Worm (Caenorhabditis elegans) whole organism, L1 larva: ENCODE measurements around the gene eef-1A.1.

Source experiments
- C04F5.9 ChIP-seq: sonication (generic microtip); optimal IDR thresholded peaks from 2 replicates; lab custom pipeline; 2016; ENCODE audit warnings: missing genetic modification characterization, missing compliant biosample characterization
- C16A3.4 ChIP-seq: fragments of 150-350 bp; optimal IDR thresholded peaks from 2 replicates; lab custom pipeline; 2014; ENCODE audit warnings: missing biosample characterization, missing genetic modification characterization
- C34B4.2 ChIP-seq: sonication (generic microtip); optimal IDR thresholded peaks from 2 replicates; lab custom pipeline; 2017; ENCODE audit warnings: mild to moderate bottlenecking, missing genetic modification characterization, missing compliant biosample characterization
- F16B12.6 ChIP-seq: fragments of 150-350 bp; optimal IDR thresholded peaks from 2 replicates; lab custom pipeline; 2014; ENCODE audit warnings: missing biosample characterization, missing genetic modification characterization
- Y116A8C.19 ChIP-seq: sonication (generic microtip); optimal IDR thresholded peaks from 2 replicates; lab custom pipeline; 2016; ENCODE audit warnings: missing compliant biosample characterization, missing genetic modification characterization, borderline replicate concordance
- alr-1 ChIP-seq: fragments of 200-800 bp; sonication (Bioruptor generic); optimal IDR thresholded peaks from 2 replicates; lab custom pipeline; 2018; ENCODE audit warnings: borderline replicate concordance, mild to moderate bottlenecking, missing genetic modification characterization, missing compliant biosample characterization
- ama-1 ChIP-seq: fragments of 150-350 bp; optimal IDR thresholded peaks from 2 replicates; lab custom pipeline; 2014
- ceh-8 ChIP-seq: fragments of 200-800 bp; sonication (Bioruptor generic); optimal IDR thresholded peaks from 2 replicates; lab custom pipeline; 2018; ENCODE audit warnings: mild to moderate bottlenecking, missing genetic modification characterization, moderate library complexity, missing compliant biosample characterization
- ceh-90 ChIP-seq: sonication (generic microtip); optimal IDR thresholded peaks from 2 replicates; lab custom pipeline; 2016; ENCODE audit warnings: missing genetic modification characterization, missing compliant biosample characterization
- dpl-1 ChIP-seq, 3 experiments: fragments of 150-350 bp in 2 of 3; sonication (generic microtip) in 1 of 3; optimal IDR thresholded peaks; 2 replicates each; lab custom pipeline; 2014 to 2017; ENCODE audit warnings: missing biosample characterization in 3 of 3, missing genetic modification characterization in 3 of 3, missing genetic modification reagents in 3 of 3
- efl-1 ChIP-seq, 4 experiments: fragments of 150-350 bp; optimal IDR thresholded peaks in 3 of 4; peaks in 1 of 4; 1 replicate in 1 of 4; 2 replicates in 3 of 4; lab custom pipeline; 2014; ENCODE audit warnings: missing biosample characterization in 2 of 4, missing genetic modification characterization in 2 of 4, missing genetic modification reagents in 2 of 4
- egl-27 ChIP-seq, 2 experiments: fragments of 150-350 bp in 1 of 2; sonication (generic microtip); optimal IDR thresholded peaks; 3 replicates each; lab custom pipeline; 2017 to 2018; ENCODE audit warnings: missing biosample characterization in 2 of 2, missing genetic modification characterization in 2 of 2, missing genetic modification reagents in 2 of 2
- fkh-4 ChIP-seq: sonication (generic microtip); optimal IDR thresholded peaks from 2 replicates; lab custom pipeline; 2016; ENCODE audit warnings: missing compliant biosample characterization, missing genetic modification characterization, borderline replicate concordance
- fkh-8 ChIP-seq: sonication (generic microtip); optimal IDR thresholded peaks from 2 replicates; lab custom pipeline; 2016; ENCODE audit warnings: mild to moderate bottlenecking, missing genetic modification characterization, missing compliant biosample characterization
- fos-1 ChIP-seq: fragments of 150-350 bp; optimal IDR thresholded peaks from 2 replicates; lab custom pipeline; 2014; ENCODE audit warnings: missing biosample characterization, missing genetic modification characterization
- hpl-2 ChIP-seq: fragments of 150-350 bp; optimal IDR thresholded peaks from 2 replicates; lab custom pipeline; 2014; ENCODE audit warnings: missing biosample characterization, missing genetic modification reagents, missing genetic modification characterization
- lin-14 ChIP-seq: fragments of 200-800 bp; sonication (Bioruptor generic); optimal IDR thresholded peaks from 2 replicates; lab custom pipeline; 2018; ENCODE audit warnings: mild to moderate bottlenecking, missing genetic modification characterization, moderate library complexity, missing compliant biosample characterization
- lin-15B ChIP-seq: fragments of 150-350 bp; sonication (generic microtip); optimal IDR thresholded peaks from 3 replicates; lab custom pipeline; 2014; ENCODE audit warnings: missing biosample characterization, missing genetic modification characterization
- lin-35 ChIP-seq, 2 experiments: fragments of 150-350 bp; optimal IDR thresholded peaks; 2 replicates each; lab custom pipeline; 2014; ENCODE audit warnings: missing biosample characterization in 2 of 2, missing genetic modification characterization in 2 of 2, missing genetic modification reagents in 2 of 2
- lir-3 ChIP-seq: sonication (generic microtip); optimal IDR thresholded peaks from 2 replicates; lab custom pipeline; 2016; ENCODE audit warnings: mild to moderate bottlenecking, missing genetic modification characterization, moderate library complexity, missing compliant biosample characterization; ENCODE audit not compliant: poor library complexity
- lsy-2 ChIP-seq, 2 experiments: fragments of 150-350 bp; optimal IDR thresholded peaks; 2 replicates each; lab custom pipeline; 2014; ENCODE audit warnings: missing biosample characterization in 2 of 2, missing genetic modification characterization in 2 of 2
- mdl-1 ChIP-seq, 2 experiments: fragments of 150-350 bp; optimal IDR thresholded peaks; 2 replicates each; lab custom pipeline; 2014 to 2017; ENCODE audit warnings: missing biosample characterization in 2 of 2, missing genetic modification characterization in 2 of 2, inconsistent platforms in 1 of 2
- mep-1 ChIP-seq: fragments of 150-350 bp; optimal IDR thresholded peaks from 2 replicates; lab custom pipeline; 2014; ENCODE audit warnings: missing biosample characterization, missing genetic modification characterization
- nhr-12 ChIP-seq: sonication (generic microtip); optimal IDR thresholded peaks from 2 replicates; lab custom pipeline; 2017; ENCODE audit warnings: missing biosample characterization, missing genetic modification characterization
- nhr-19 ChIP-seq: fragments of 200-800 bp; sonication (Bioruptor generic); conservative IDR thresholded peaks from 2 replicates; pipeline ENCODE4 v1.3.6; 2022; ENCODE audit warnings: missing genetic modification characterization, missing compliant biosample characterization
- nhr-71 ChIP-seq: sonication (generic microtip); optimal IDR thresholded peaks from 2 replicates; lab custom pipeline; 2016; ENCODE audit warnings: mild to moderate bottlenecking, missing genetic modification characterization, moderate library complexity, missing compliant biosample characterization
- nhr-77 ChIP-seq: fragments of 150-350 bp; optimal IDR thresholded peaks from 2 replicates; lab custom pipeline; 2014; ENCODE audit warnings: missing biosample characterization, missing genetic modification characterization
- nhr-84 ChIP-seq: sonication (generic microtip); optimal IDR thresholded peaks from 2 replicates; lab custom pipeline; 2017; ENCODE audit warnings: missing biosample characterization, missing genetic modification characterization
- nhr-90 ChIP-seq: sonication (generic microtip); optimal IDR thresholded peaks from 2 replicates; lab custom pipeline; 2016; ENCODE audit warnings: mild to moderate bottlenecking, missing genetic modification characterization, missing compliant biosample characterization; ENCODE audit not compliant: poor library complexity
- pax-3 ChIP-seq: fragments of 200-800 bp; sonication (Bioruptor generic); optimal IDR thresholded peaks from 2 replicates; lab custom pipeline; 2018; ENCODE audit warnings: mild to moderate bottlenecking, missing genetic modification characterization, moderate library complexity, missing compliant biosample characterization
- rnt-1 ChIP-seq: sonication (generic microtip); optimal IDR thresholded peaks from 2 replicates; lab custom pipeline; 2016; ENCODE audit warnings: mild to moderate bottlenecking, missing genetic modification characterization, moderate library complexity, missing compliant biosample characterization
- snu-23 ChIP-seq: sonication (generic microtip); optimal IDR thresholded peaks from 2 replicates; lab custom pipeline; 2016; ENCODE audit warnings: missing genetic modification characterization, missing compliant biosample characterization
- sup-37 ChIP-seq: fragments of 200-800 bp; sonication (Bioruptor generic); optimal IDR thresholded peaks from 2 replicates; lab custom pipeline; 2018; ENCODE audit warnings: mild to moderate bottlenecking, missing genetic modification characterization, missing compliant biosample characterization
- swsn-7 ChIP-seq: sonication (generic microtip); optimal IDR thresholded peaks from 2 replicates; lab custom pipeline; 2016; ENCODE audit warnings: missing genetic modification characterization, missing compliant biosample characterization
- tlp-1 ChIP-seq: fragments of 150-350 bp; optimal IDR thresholded peaks from 2 replicates; lab custom pipeline; 2014; ENCODE audit warnings: missing biosample characterization, missing genetic modification characterization
- unc-30 ChIP-seq: sonication (generic microtip); optimal IDR thresholded peaks from 2 replicates; lab custom pipeline; 2017; ENCODE audit warnings: missing biosample characterization, missing genetic modification characterization
- unc-86 ChIP-seq: sonication (generic microtip); optimal IDR thresholded peaks from 2 replicates; lab custom pipeline; 2016; ENCODE audit warnings: missing genetic modification characterization, missing compliant biosample characterization
- xbp-1 ChIP-seq: sonication (generic microtip); optimal IDR thresholded peaks from 2 replicates; lab custom pipeline; 2016; ENCODE audit warnings: missing genetic modification characterization, missing compliant biosample characterization
- zip-4 ChIP-seq: fragments of 200-800 bp; sonication (Bioruptor generic); optimal IDR thresholded peaks from 2 replicates; lab custom pipeline; 2018; ENCODE audit warnings: mild to moderate bottlenecking, missing genetic modification characterization, moderate library complexity, missing compliant biosample characterization
- ztf-11 ChIP-seq, 2 experiments: sonication (generic microtip); optimal IDR thresholded peaks; 2 replicates each; lab custom pipeline; 2016 to 2017; ENCODE audit warnings: missing genetic modification characterization in 2 of 2, missing biosample characterization in 1 of 2, missing compliant biosample characterization in 1 of 2

The eef-1A.1 gene

ce11 chrIII:7021156-7021637 is 49.7 kb upstream of the eef-1A.1 start, which contains the start of gene rfl-1 (continued):
- TF ChIP-seq dpl-1 (GFP tag; optimal IDR thresholded peaks at IDR 0.05; lab: Kevin White, UChicago), result peak; percentile 58 to 73 (median 70)
- no peak for TF ChIP-seq ztf-11 (tag; optimal IDR thresholded peaks at IDR 0.05; lab: Kevin White, UChicago)
- TF ChIP-seq fkh-8, result peak; percentile 42
- peak; percentile 75 for TF ChIP-seq lin-15B (tag; lab: Kevin White, UChicago)
- TF ChIP-seq nhr-71 (tag; lab: Kevin White, UChicago), result peak; percentile 69
- TF ChIP-seq unc-86 (tag; lab: Kevin White, UChicago), result peak; percentile 35
- TF ChIP-seq lir-3, result peak; percentile 20
- TF ChIP-seq C34B4.2 (tag; lab: Kevin White, UChicago), result no peak
- no peak for TF ChIP-seq ceh-90 (tag; lab: Kevin White, UChicago)
- TF ChIP-seq nhr-90, result peak; percentile 46
- TF ChIP-seq C16A3.4 (tag; lab: Kevin White, UChicago), result peak; percentile 55
- peak; percentile 52 for TF ChIP-seq rnt-1
- TF ChIP-seq fos-1 (tag; lab: Kevin White, UChicago), result peak; percentile 31
- TF ChIP-seq F16B12.6 (tag; lab: Kevin White, UChicago), result peak; percentile 57
- TF ChIP-seq nhr-19 (GFP tag; lab: Robert Waterston, UW), result peak; percentile 47
- peak; percentile 77 to 79 for TF ChIP-seq efl-1 (optimal IDR thresholded peaks at IDR 0.05; lab: Kevin White, UChicago)
- peak; percentile 74 to 96 for TF ChIP-seq efl-1 (GFP tag; optimal IDR thresholded peaks at IDR 0.05 in 1 of 2; lab: Kevin White, UChicago)
- TF ChIP-seq lin-35 (GFP tag; optimal IDR thresholded peaks at IDR 0.05; lab: Kevin White, UChicago), result peak; percentile 70 to 77
- TF ChIP-seq lsy-2 (tag; optimal IDR thresholded peaks at IDR 0.05; lab: Kevin White, UChicago), result peak; percentile 73 to 89
- TF ChIP-seq, all 84 proteins: peak for 32

ce11 chrIII:7020500-7020899 is 49.0 kb upstream of the eef-1A.1 start, which contains the start of gene col-8:
Gene col-8, minus strand, starts transcription at chrIII:7020600.
- TF ChIP-seq nhr-84 (no peak), snu-23 (no peak), C04F5.9 (tag; lab: Kevin White, UChicago) (no peak), ztf-11 (tag; optimal IDR thresholded peaks at IDR 0.05; lab: Kevin White, UChicago) (no peak), lin-14 (GFP tag; lab: Kevin White, UChicago) (no peak), sup-37 (no peak), nhr-71 (tag; lab: Kevin White, UChicago) (no peak), ceh-90 (tag; lab: Kevin White, UChicago) (no peak), hpl-2 (no peak), tlp-1 (no peak), unc-86 (tag; lab: Kevin White, UChicago) (no peak), lsy-2 (tag; optimal IDR thresholded peaks at IDR 0.05; lab: Kevin White, UChicago) (no peak)

ce11 chrIII:7019724-7020123 is 48.2 kb upstream of the eef-1A.1 start:
- TF ChIP-seq xbp-1 (tag; lab: Kevin White, UChicago) (no peak), nhr-84 (no peak), ceh-8 (GFP tag; lab: Kevin White, UChicago) (no peak), fkh-4 (tag; lab: Kevin White, UChicago) (no peak)

ce11 chrIII:7013764-7014163 is 42.3 kb upstream of the eef-1A.1 start:
- TF ChIP-seq nhr-12, result no peak

ce11 chrIII:7012060-7012459 is 40.5 kb upstream of the eef-1A.1 start:
- TF ChIP-seq nhr-77 (tag; lab: Kevin White, UChicago), result no peak
- no peak for TF ChIP-seq mep-1 (tag; lab: Kevin White, UChicago)
- TF ChIP-seq mdl-1 (tag; optimal IDR thresholded peaks at IDR 0.05; lab: Kevin White, UChicago), result no peak
- TF ChIP-seq efl-1 (optimal IDR thresholded peaks at IDR 0.05; lab: Kevin White, UChicago), result no peak
- TF ChIP-seq efl-1 (GFP tag; optimal IDR thresholded peaks at IDR 0.05 in 1 of 2; lab: Kevin White, UChicago), result peak in 1 of 2 experiments; percentile 57
- peak; percentile 52 for TF ChIP-seq lin-14 (GFP tag; lab: Kevin White, UChicago)
- no peak for TF ChIP-seq pax-3 (tag; lab: Kevin White, UChicago)
- TF ChIP-seq Y116A8C.19, result no peak
- no peak for TF ChIP-seq alr-1 (tag; lab: Kevin White, UChicago)
- no peak for TF ChIP-seq egl-27 (tag; optimal IDR thresholded peaks at IDR 0.05; lab: Kevin White, UChicago)
- no peak for TF ChIP-seq C16A3.4 (tag; lab: Kevin White, UChicago)
- TF ChIP-seq swsn-7 (tag; lab: Kevin White, UChicago), result no peak
- TF ChIP-seq F16B12.6 (tag; lab: Kevin White, UChicago), result no peak
- TF ChIP-seq unc-30 (tag; lab: Kevin White, UChicago), result no peak
- no peak for TF ChIP-seq tlp-1
- TF ChIP-seq ama-1 (lab: Kevin White, UChicago), result no peak
- no peak for TF ChIP-seq zip-4 (GFP tag; lab: Kevin White, UChicago)
